Fruit fly (Drosophila melanogaster) whole organism, wandering third instar larva: ENCODE measurements around the gene CG4408.

ENCODE experiments used
- CG32264 ChIP-seq: fragments of 200-800 bp; sonication (Bioruptor generic); optimal IDR thresholded peaks from 2 replicates; lab custom pipeline; 2016; ENCODE audit warnings: missing biosample characterization, missing genetic modification characterization
- Dfd ChIP-seq: fragments of >200 bp; optimal IDR thresholded peaks from 2 replicates; lab custom pipeline; 2017; ENCODE audit warnings: missing biosample characterization, missing genetic modification characterization
- Myc ChIP-seq: fragments of >200 bp; optimal IDR thresholded peaks from 2 replicates; lab custom pipeline; 2017
- N ChIP-seq: fragments of >200 bp; optimal IDR thresholded peaks from 2 replicates; lab custom pipeline; 2018; ENCODE audit warnings: missing biosample characterization, missing external identifiers, missing genetic modification characterization
- Sp1 ChIP-seq: fragments of 200-800 bp; sonication (Bioruptor generic); optimal IDR thresholded peaks from 3 replicates; lab custom pipeline; 2019; ENCODE audit warnings: missing biosample characterization, mild to moderate bottlenecking, missing genetic modification characterization, moderate library complexity
- br ChIP-seq: fragments of 200-800 bp; sonication (Bioruptor generic); optimal IDR thresholded peaks from 2 replicates; lab custom pipeline; 2016; ENCODE audit warnings: missing biosample characterization, missing genetic modification characterization
- brk ChIP-seq: fragments of 200-800 bp; sonication (Bioruptor generic); optimal IDR thresholded peaks from 2 replicates; lab custom pipeline; 2016; ENCODE audit warnings: missing biosample characterization, mild to moderate bottlenecking, missing genetic modification characterization
- dmrt93B ChIP-seq: fragments of 200-800 bp; sonication (Bioruptor generic); optimal IDR thresholded peaks from 2 replicates; lab custom pipeline; 2018; ENCODE audit warnings: missing biosample characterization, mild to moderate bottlenecking, missing genetic modification characterization
- ey ChIP-seq: fragments of 200-800 bp; sonication (Bioruptor generic); optimal IDR thresholded peaks from 2 replicates; lab custom pipeline; 2016; ENCODE audit warnings: missing biosample characterization, missing genetic modification characterization
- psq ChIP-seq: fragments of 200-800 bp; sonication (Bioruptor generic); optimal IDR thresholded peaks from 3 replicates; lab custom pipeline; 2017; ENCODE audit warnings: missing biosample characterization, mild to moderate bottlenecking, missing genetic modification characterization, moderate library complexity
- sv ChIP-seq: fragments of 200-800 bp; sonication (Bioruptor generic); optimal IDR thresholded peaks from 3 replicates; lab custom pipeline; 2016; ENCODE audit warnings: missing biosample characterization, missing genetic modification characterization
- usp ChIP-seq: fragments of >200 bp; optimal IDR thresholded peaks from 2 replicates; lab custom pipeline; 2017; ENCODE audit warnings: missing biosample characterization, missing genetic modification characterization
- woc ChIP-seq: sonication (Bioruptor generic); optimal IDR thresholded peaks from 2 replicates; lab custom pipeline; 2016; ENCODE audit warnings: missing biosample characterization, mild to moderate bottlenecking, missing genetic modification characterization

dm6 chr3R:23318928-23319327 is 44.4 kb downstream of the CG4408 start:
- no peak for TF ChIP-seq N (GFP tag; lab: Kevin White, UChicago)
- no peak for TF ChIP-seq dmrt93B (GFP tag; lab: Kevin White, UChicago)
- no peak for TF ChIP-seq sv
- TF ChIP-seq woc (GFP tag; lab: Kevin White, UChicago) = no peak
- TF ChIP-seq ey (GFP tag; lab: Kevin White, UChicago) = no peak
- TF ChIP-seq Dfd (GFP tag; lab: Kevin White, UChicago) = peak; percentile 85
- no peak for TF ChIP-seq usp (GFP tag; lab: Kevin White, UChicago)
- TF ChIP-seq Myc (lab: Kevin White, UChicago) = no peak
- TF ChIP-seq psq (GFP tag; lab: Kevin White, UChicago) = peak; percentile 8
- no peak for TF ChIP-seq brk (GFP tag; lab: Kevin White, UChicago)
- no peak for TF ChIP-seq CG32264 (GFP tag; lab: Kevin White, UChicago)
- no peak for TF ChIP-seq br (GFP tag; lab: Kevin White, UChicago)
- no peak for TF ChIP-seq Sp1
